Worm (Caenorhabditis elegans): ENCODE data around the gene C29E4.11.

ce11 chrIII:7907515-7907914 lies 50.4 kb downstream of the C29E4.11 start, which contains the start of gene pcp-5:
- TF ChIP-seq egl-27 (tag; optimal IDR thresholded peaks at IDR 0.05) = no peak
- no peak for TF ChIP-seq ama-1 (optimal IDR thresholded peaks at IDR 0.05)
- no peak for TF ChIP-seq jun-1 (tag; optimal IDR thresholded peaks at IDR 0.05)
- TF ChIP-seq snpc-4 (tag; optimal IDR thresholded peaks at IDR 0.05) = no peak
- no peak for TF ChIP-seq pha-4 (tag; optimal IDR thresholded peaks at IDR 0.05)
- no peak for TF ChIP-seq unc-62 (GFP tag; optimal IDR thresholded peaks at IDR 0.05)
- TF ChIP-seq nhr-28 (tag; optimal IDR thresholded peaks at IDR 0.05) = no peak
- no peak for TF ChIP-seq nhr-77 (tag; optimal IDR thresholded peaks at IDR 0.05)
- TF ChIP-seq nhr-25 (tag; optimal IDR thresholded peaks at IDR 0.05) = no peak
- TF ChIP-seq nhr-76 (tag; optimal IDR thresholded peaks at IDR 0.05) = no peak
- TF ChIP-seq lin-39 (tag; optimal IDR thresholded peaks at IDR 0.05) = no peak

All from whole organism, L3 larva.